Worm (Caenorhabditis elegans) whole organism, L3 larva: Measurements from ENCODE around the gene fpn-1.2.

ENCODE experiments used
- pha-4 ChIP-seq: fragments of 150-350 bp; optimal IDR thresholded peaks from 2 replicates; lab custom pipeline; 2014; ENCODE audit warnings: missing biosample characterization, missing genetic modification reagents, missing genetic modification characterization
- ztf-11 ChIP-seq: fragments of 150-350 bp; optimal IDR thresholded peaks from 2 replicates; lab custom pipeline; 2014; ENCODE audit warnings: missing biosample characterization, missing genetic modification characterization

ce11 chrV:1442042-1442441 lies 22.5 kb downstream of the fpn-1.2 start, which contains the start of gene cnc-11:
- TF ChIP-seq ztf-11 (no peak), pha-4 (tag; lab: Kevin White, UChicago) (no peak)
